Worm (Caenorhabditis elegans) whole organism, L4 larva: ENCODE measurements around the gene Y75B12B.3.

Source experiments
- T26A8.4 ChIP-seq: fragments of 200-800 bp; sonication (Bioruptor generic); IDR thresholded peaks from 2 replicates; pipeline ENCODE4 v1.3.6; 2022; ENCODE audit warnings: missing genetic modification characterization, missing compliant biosample characterization
- ZK337.2 ChIP-seq: fragments of 200-800 bp; sonication (Bioruptor generic); IDR thresholded peaks from 2 replicates; pipeline ENCODE4 v1.3.6; 2022; ENCODE audit warnings: missing genetic modification reagents, missing genetic modification characterization, missing compliant biosample characterization
- aha-1 ChIP-seq: fragments of 150-350 bp; peaks from one replicate; lab custom pipeline; 2014; ENCODE audit warnings: missing biosample characterization, missing genetic modification characterization
- ceh-82 ChIP-seq: sonication (generic microtip); optimal IDR thresholded peaks from 2 replicates; lab custom pipeline; 2017; ENCODE audit warnings: missing biosample characterization, missing genetic modification characterization
- hmg-1.1 ChIP-seq: fragments of 200-800 bp; sonication (Bioruptor generic); IDR thresholded peaks from 2 replicates; pipeline ENCODE4 v1.3.6; 2022; ENCODE audit warnings: missing genetic modification reagents, missing genetic modification characterization, missing compliant biosample characterization
- madf-5 ChIP-seq, 2 experiments: fragments of 200-800 bp; sonication (Bioruptor generic); IDR thresholded peaks; 2 replicates each; pipeline ENCODE4 v1.3.6; 2022; ENCODE audit warnings: missing compliant biosample characterization in 2 of 2, missing genetic modification characterization in 2 of 2
- nhr-10 ChIP-seq: fragments of 150-350 bp; optimal IDR thresholded peaks from 2 replicates; lab custom pipeline; 2014; ENCODE audit warnings: missing biosample characterization, missing genetic modification characterization
- nhr-237 ChIP-seq: sonication (generic microtip); optimal IDR thresholded peaks from 2 replicates; lab custom pipeline; 2017; ENCODE audit warnings: missing biosample characterization, missing genetic modification characterization
- nhr-41 ChIP-seq: fragments of 200-800 bp; sonication (Bioruptor generic); IDR thresholded peaks from 2 replicates; pipeline ENCODE4 v1.3.6; 2022; ENCODE audit warnings: missing genetic modification reagents, missing genetic modification characterization, missing compliant biosample characterization
- pha-4 ChIP-seq, 2 experiments: fragments of 150-350 bp in 1 of 2; fragments of 200-800 bp in 1 of 2; sonication (Bioruptor generic) in 1 of 2; IDR thresholded peaks in 1 of 2; optimal IDR thresholded peaks in 1 of 2; 2 replicates each; pipeline versions ENCODE4 v1.3.6 to Lab custom; 2014 to 2022; ENCODE audit warnings: missing genetic modification characterization in 2 of 2, missing genetic modification reagents in 2 of 2, missing biosample characterization in 1 of 2, missing compliant biosample characterization in 1 of 2
- pqm-1 ChIP-seq: sonication (generic microtip); optimal IDR thresholded peaks from 2 replicates; lab custom pipeline; 2017; ENCODE audit warnings: missing biosample characterization, missing genetic modification characterization
- saeg-2 ChIP-seq: fragments of 200-800 bp; sonication (Bioruptor generic); IDR thresholded peaks from 2 replicates; pipeline ENCODE4 v1.3.6; 2022; ENCODE audit warnings: missing genetic modification reagents, missing genetic modification characterization, missing compliant biosample characterization
- vab-7 ChIP-seq: fragments of 200-800 bp; sonication (Bioruptor generic); IDR thresholded peaks from 2 replicates; pipeline ENCODE4 v1.3.6; 2022; ENCODE audit warnings: missing genetic modification reagents, missing genetic modification characterization, missing compliant biosample characterization
- ztf-11 ChIP-seq: fragments of 150-350 bp; optimal IDR thresholded peaks from 2 replicates; lab custom pipeline; 2014; ENCODE audit warnings: missing biosample characterization, missing genetic modification characterization

- TF ChIP-seq nhr-237 (tag; lab: Kevin White, UChicago): no peak
- no peak for TF ChIP-seq vab-7 (GFP tag; lab: Robert Waterston, UW)
- no peak for TF ChIP-seq pha-4 (GFP tag; IDR thresholded peaks at IDR 0.05; lab: Robert Waterston, UW)
- no peak for TF ChIP-seq pha-4 (tag; optimal IDR thresholded peaks at IDR 0.05; lab: Kevin White, UChicago)
- TF ChIP-seq nhr-41 (GFP tag; lab: Robert Waterston, UW): no peak
- no peak for TF ChIP-seq ztf-11 (tag; lab: Kevin White, UChicago)
- TF ChIP-seq ceh-82 (tag; lab: Kevin White, UChicago): no peak
- TF ChIP-seq hmg-1.1: no peak
- TF ChIP-seq pqm-1 (tag; lab: Kevin White, UChicago): no peak
- no peak for TF ChIP-seq nhr-10 (tag; lab: Kevin White, UChicago)
- TF ChIP-seq aha-1 (tag; lab: Kevin White, UChicago): no peak
- TF ChIP-seq madf-5 (GFP tag; IDR thresholded peaks at IDR 0.05; lab: Robert Waterston, UW): no peak
- no peak for TF ChIP-seq ZK337.2 (GFP tag; lab: Robert Waterston, UW)
- no peak for TF ChIP-seq saeg-2 (GFP tag; lab: Robert Waterston, UW)
- no peak for TF ChIP-seq T26A8.4
Observed at ce11 chrV:15199768-15200167, 13.7 kb upstream of the Y75B12B.3 start, which contains the start of gene Y75B12B.10.
